Worm (Caenorhabditis elegans): ENCODE measurements around the gene R08C7.1.

Gene R08C7.1

ce11 chrIV:4486738-4487137 is 35.1 kb downstream of the R08C7.1 start, which contains the start of gene trx-3:
Gene trx-3 (plus strand): TSS chrIV:4487028.
- TF ChIP-seq pqm-1 (tag; optimal IDR thresholded peaks at IDR 0.05) (peak; percentile 86), pha-4 (tag; optimal IDR thresholded peaks at IDR 0.05) (peak; percentile 36), egl-27 (tag; optimal IDR thresholded peaks at IDR 0.05) (no peak), elt-2 (tag; optimal IDR thresholded peaks at IDR 0.05) (peak; percentile 82), lin-15B (tag; optimal IDR thresholded peaks at IDR 0.05) (no peak)

DNA sequence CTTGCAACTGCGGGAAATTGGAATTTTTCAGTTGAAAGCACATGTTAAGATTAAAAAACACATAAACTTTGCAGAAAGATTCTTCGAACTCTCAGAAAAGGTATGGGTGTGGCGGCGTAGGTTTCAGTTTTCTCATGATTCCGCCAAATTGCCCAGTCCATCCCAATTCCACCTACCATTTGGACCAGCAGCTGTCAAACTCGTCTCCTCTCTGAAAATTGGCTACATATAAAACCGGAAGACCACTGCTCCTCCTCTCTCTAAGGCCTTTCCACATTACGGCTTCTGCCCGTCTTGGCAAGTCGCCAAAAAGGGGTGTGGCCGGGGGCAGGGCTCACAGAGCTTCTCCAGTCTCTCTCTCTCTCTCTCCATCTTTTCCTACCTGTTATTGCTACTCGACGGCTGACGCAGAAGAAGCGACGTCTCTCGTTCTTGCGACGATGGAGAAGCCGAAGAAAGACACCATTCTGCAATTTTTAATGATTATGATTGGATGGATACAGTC is 38.5 kb downstream of the R08C7.1 start, which contains the start of gene ZK180.7:
TSS of gene ZK180.7 (plus strand) at position 395 of the 505 bp plus-strand sequence.
- TF ChIP-seq unc-62 (GFP tag; optimal IDR thresholded peaks at IDR 0.05) (no peak), nhr-11 (tag; optimal IDR thresholded peaks at IDR 0.05) (no peak), fos-1 (tag; optimal IDR thresholded peaks at IDR 0.05) (no peak), tbx-2 (tag; optimal IDR thresholded peaks at IDR 0.05) (no peak), ceh-16 (tag; optimal IDR thresholded peaks at IDR 0.05) (no peak), zag-1 (tag; optimal IDR thresholded peaks at IDR 0.05) (no peak)

All from whole organism, L3 larva.